Worm (Caenorhabditis elegans) whole organism, L1 larva: ENCODE data around the gene C37H5.14.

Experiments used
- blmp-1 ChIP-seq: fragments of 150-350 bp; optimal IDR thresholded peaks from 2 replicates; lab custom pipeline; 2014; ENCODE audit warnings: missing biosample characterization, missing genetic modification characterization
- ceh-88 ChIP-seq: fragments of 200-800 bp; sonication (Bioruptor generic); IDR thresholded peaks from 2 replicates; pipeline ENCODE4 v1.3.6; 2022; ENCODE audit warnings: missing genetic modification characterization, missing compliant biosample characterization
- ces-1 ChIP-seq: fragments of 150-350 bp; optimal IDR thresholded peaks from 2 replicates; lab custom pipeline; 2014; ENCODE audit warnings: missing biosample characterization, missing genetic modification reagents, missing genetic modification characterization
- mdl-1 ChIP-seq, 2 experiments: fragments of 150-350 bp; optimal IDR thresholded peaks; 2 replicates each; lab custom pipeline; 2014 to 2017; ENCODE audit warnings: missing biosample characterization in 2 of 2, missing genetic modification characterization in 2 of 2, inconsistent platforms in 1 of 2
- nhr-11 ChIP-seq: fragments of 150-350 bp; optimal IDR thresholded peaks from 2 replicates; lab custom pipeline; 2014; ENCODE audit warnings: missing biosample characterization, missing genetic modification characterization
- nhr-237 ChIP-seq: fragments of 150-350 bp; optimal IDR thresholded peaks from 2 replicates; lab custom pipeline; 2014; ENCODE audit warnings: missing biosample characterization, missing genetic modification characterization
- nhr-71 ChIP-seq: sonication (generic microtip); optimal IDR thresholded peaks from 2 replicates; lab custom pipeline; 2016; ENCODE audit warnings: mild to moderate bottlenecking, missing genetic modification characterization, moderate library complexity, missing compliant biosample characterization
- nhr-84 ChIP-seq: sonication (generic microtip); optimal IDR thresholded peaks from 2 replicates; lab custom pipeline; 2017; ENCODE audit warnings: missing biosample characterization, missing genetic modification characterization
- skn-1 ChIP-seq: fragments of 150-350 bp; optimal IDR thresholded peaks from 2 replicates; lab custom pipeline; 2014; ENCODE audit warnings: missing biosample characterization, missing genetic modification characterization
- sptf-1 ChIP-seq: fragments of 150-350 bp; optimal IDR thresholded peaks from 2 replicates; lab custom pipeline; 2014; ENCODE audit warnings: missing biosample characterization, missing genetic modification characterization
- xbp-1 ChIP-seq: sonication (generic microtip); optimal IDR thresholded peaks from 2 replicates; lab custom pipeline; 2016; ENCODE audit warnings: missing genetic modification characterization, missing compliant biosample characterization
- ztf-11 ChIP-seq, 2 experiments: sonication (generic microtip); optimal IDR thresholded peaks; 2 replicates each; lab custom pipeline; 2016 to 2017; ENCODE audit warnings: missing genetic modification characterization in 2 of 2, missing biosample characterization in 1 of 2, missing compliant biosample characterization in 1 of 2
- ztf-4 ChIP-seq: fragments of 150-350 bp; optimal IDR thresholded peaks from 2 replicates; lab custom pipeline; 2014; ENCODE audit warnings: missing biosample characterization, missing genetic modification characterization

- TF ChIP-seq ztf-11 (tag; optimal IDR thresholded peaks at IDR 0.05; lab: Kevin White, UChicago) = no peak
- no peak for TF ChIP-seq nhr-11 (tag; lab: Kevin White, UChicago)
- no peak for TF ChIP-seq nhr-71 (tag; lab: Kevin White, UChicago)
- TF ChIP-seq ceh-88 = no peak
- TF ChIP-seq mdl-1 (tag; optimal IDR thresholded peaks at IDR 0.05; lab: Kevin White, UChicago) = no peak
- no peak for TF ChIP-seq sptf-1
- TF ChIP-seq xbp-1 (tag; lab: Kevin White, UChicago) = no peak
- TF ChIP-seq nhr-84 (tag; lab: Kevin White, UChicago) = no peak
- no peak for TF ChIP-seq nhr-237 (tag; lab: Kevin White, UChicago)
- TF ChIP-seq ces-1 = no peak
- TF ChIP-seq ztf-4 (tag; lab: Kevin White, UChicago) = no peak
- no peak for TF ChIP-seq skn-1
- TF ChIP-seq blmp-1 = no peak
Measured at ce11 chrV:4788823-4789222, 45.4 kb downstream of the C37H5.14 start, which contains the start of gene R02F11.10.
